Worm (Caenorhabditis elegans): ENCODE results near the gene F54C9.7.

ce11 chrII:8577509-8578099 lies 4.5 kb downstream of the F54C9.7 start, which contains the start of gene F54C9.9:
- TF ChIP-seq ceh-28 (tag; optimal IDR thresholded peaks at IDR 0.05) = no peak
- TF ChIP-seq snpc-4 (tag; optimal IDR thresholded peaks at IDR 0.05) = no peak
- TF ChIP-seq zag-1 (tag; optimal IDR thresholded peaks at IDR 0.05) = no peak
- TF ChIP-seq lin-15B (tag; optimal IDR thresholded peaks at IDR 0.05) = peak; percentile 42
- no peak for TF ChIP-seq skn-1 (tag; optimal IDR thresholded peaks at IDR 0.05)
- TF ChIP-seq ceh-82 (tag; optimal IDR thresholded peaks at IDR 0.05) = no peak

Data from whole organism, L3 larva.